Fruit fly (Drosophila melanogaster) Kc167 (cell line): Measurements from ENCODE around the gene Fim.

Experiments
- Myc ChIP-seq: fragments of >200 bp; optimal IDR thresholded peaks from 2 replicates; lab custom pipeline; 2017; ENCODE audit warnings: missing external identifiers
- h ChIP-seq: fragments of >200 bp; optimal IDR thresholded peaks from 3 replicates; lab custom pipeline; 2018; ENCODE audit warnings: missing external identifiers
- psq ChIP-seq: fragments of >200 bp; optimal IDR thresholded peaks from 2 replicates; lab custom pipeline; 2017; ENCODE audit warnings: missing external identifiers
- ttk ChIP-seq: sonication (Bioruptor generic); optimal IDR thresholded peaks from 2 replicates; lab custom pipeline; 2017; ENCODE audit warnings: missing external identifiers

DNA sequence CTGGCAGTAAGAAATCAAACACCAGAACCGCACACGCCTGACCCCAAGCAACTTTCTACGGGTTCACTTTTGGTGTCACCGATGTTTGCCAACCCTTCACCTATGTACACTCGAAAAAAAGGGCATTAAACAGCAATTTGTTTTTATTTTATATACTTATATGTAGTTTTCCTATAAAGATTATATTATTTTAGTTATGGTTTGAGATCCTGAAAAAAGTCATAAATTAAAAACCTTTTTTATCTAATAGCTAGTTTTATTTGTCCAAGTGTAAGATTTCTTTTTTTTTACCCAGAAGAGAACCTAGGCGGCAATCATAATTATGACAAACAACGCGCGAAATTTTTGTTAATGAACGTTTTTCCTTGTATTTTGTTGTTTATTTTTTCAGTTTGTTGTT, 8.3 kb downstream of the Fim start:
- TF ChIP-seq psq (lab: Kevin White, UChicago) (no peak), h (lab: Kevin White, UChicago) (no peak), ttk (lab: Kevin White, UChicago) (no peak), Myc (lab: Kevin White, UChicago) (no peak)
